Fruit fly (Drosophila melanogaster): Measurements from ENCODE around the gene CG6769.

Gene CG6769

DNA sequence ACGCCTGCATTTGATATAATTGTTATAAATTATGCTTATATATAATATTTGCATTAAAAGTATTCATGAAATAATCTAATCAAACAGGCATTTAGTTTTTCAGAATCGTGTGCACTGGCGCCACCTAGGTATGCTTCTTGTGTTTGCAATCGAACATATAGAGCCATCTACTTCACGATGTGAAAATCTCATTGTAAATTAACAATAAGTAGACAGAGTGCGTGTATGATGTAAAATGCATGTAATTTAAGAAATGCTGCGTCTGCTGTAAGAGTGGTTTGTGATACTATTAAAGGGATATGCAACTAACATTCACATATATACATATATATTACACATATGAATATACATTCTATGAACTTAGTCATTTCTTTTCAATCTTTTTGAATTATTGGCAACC is 40.5 kb upstream of the CG6769 start (continued):
- TF ChIP-seq grau (tag; optimal IDR thresholded peaks at IDR 0.05) (peak; percentile 43), CG6272 (GFP tag; IDR thresholded peaks at IDR 0.05) (no peak), amos (GFP tag; IDR thresholded peaks at IDR 0.05; ENCODE audit: partially characterized antibody) (peak; percentile 59), nmo (GFP tag; optimal IDR thresholded peaks at IDR 0.05) (peak; percentile 44), CG2199 (GFP tag; IDR thresholded peaks at IDR 0.05) (peak; percentile 85; the same call in 1 of the 3 replicates), Xbp1 (GFP tag; optimal IDR thresholded peaks at IDR 0.05) (peak; percentile 66), Chrac-16 (GFP tag; optimal IDR thresholded peaks at IDR 0.05) (peak; percentile 27), C15 (GFP tag; IDR thresholded peaks at IDR 0.05) (no peak), Rfx (GFP tag; IDR thresholded peaks at IDR 0.05) (peak; percentile 72), CG2712 (tag; optimal IDR thresholded peaks at IDR 0.05) (peak; percentile 33), CG17912 (GFP tag; optimal IDR thresholded peaks at IDR 0.05) (peak; percentile 21), Ets65A (GFP tag) (peak; percentile 95), bcd (GFP tag; optimal IDR thresholded peaks at IDR 0.05) (peak; percentile 14), CG11560 (tag; IDR thresholded peaks at IDR 0.05) (peak; percentile 48; the same call in 1 of the 3 replicates), ci (GFP tag; IDR thresholded peaks at IDR 0.05) (0 out of 3 replicates have a peak, but pooled peaks have one; percentile 40), CG12659 (GFP tag; optimal IDR thresholded peaks at IDR 0.05) (peak; percentile 19), CG2129 (GFP tag; IDR thresholded peaks at IDR 0.05; ENCODE audit: partially characterized antibody) (no peak), emc (GFP tag; optimal IDR thresholded peaks at IDR 0.05) (no peak), HLHmδ (GFP tag; optimal IDR thresholded peaks at IDR 0.05) (no peak), H2.0 (GFP tag; IDR thresholded peaks at IDR 0.05) (0 out of 2 replicates have a peak, but pooled peaks have one; percentile 21), Ets97D (GFP tag; optimal IDR thresholded peaks at IDR 0.05) (no peak), HmgZ (tag; optimal IDR thresholded peaks at IDR 0.05) (peak; percentile 76), prd (optimal IDR thresholded peaks at IDR 0.05) (no peak), prd (GFP tag; IDR thresholded peaks at IDR 0.05) (0 out of 3 replicates have a peak, but pooled peaks have one; percentile 26), CG12155 (GFP tag; optimal IDR thresholded peaks at IDR 0.05) (no peak), trem (tag; optimal IDR thresholded peaks at IDR 0.05) (peak; percentile 30), HmgD (GFP tag; optimal IDR thresholded peaks at IDR 0.05) (no peak), NFAT (GFP tag; IDR thresholded peaks at IDR 0.05) (peak; percentile 48), chinmo (GFP tag; IDR thresholded peaks at IDR 0.05; ENCODE audit: partially characterized antibody) (peak; percentile 90), bab2 (GFP tag; optimal IDR thresholded peaks at IDR 0.05) (peak; percentile 3), tup (GFP tag; optimal IDR thresholded peaks at IDR 0.05) (no peak), CG11247 (GFP tag; IDR thresholded peaks at IDR 0.05) (peak; percentile 60), CG8290 (GFP tag; optimal IDR thresholded peaks at IDR 0.05) (peak; percentile 2), CG8290 (tag; optimal IDR thresholded peaks at IDR 0.05) (peak in 1 of 2 experiments; percentile 79), CG31388 (GFP tag; optimal IDR thresholded peaks at IDR 0.05) (no peak), CG34422 (GFP tag; IDR thresholded peaks at IDR 0.05) (no peak), Dip2 (GFP tag; IDR thresholded peaks at IDR 0.05) (peak; percentile 98), Hmr (GFP tag; optimal IDR thresholded peaks at IDR 0.05) (peak; percentile 45), Med (GFP tag) (peak; percentile 85), dmrt11E (tag; optimal IDR thresholded peaks at IDR 0.05) (peak; percentile 0), Oaz (GFP tag; IDR thresholded peaks at IDR 0.05) (no peak), dpn (GFP tag; optimal IDR thresholded peaks at IDR 0.05) (peak in 1 of 2 experiments; percentile 56), Dp (GFP tag; optimal IDR thresholded peaks at IDR 0.05) (peak; percentile 7), CG1603 (tag; optimal IDR thresholded peaks at IDR 0.05) (peak; percentile 52), gsb (GFP tag; IDR thresholded peaks at IDR 0.05) (no peak), CG10267 (tag; optimal IDR thresholded peaks at IDR 0.05) (peak; percentile 25), CG12391 (tag; optimal IDR thresholded peaks at IDR 0.05) (peak; percentile 19), CG8478 (optimal IDR thresholded peaks at IDR 0.05) (peak; percentile 5), CG8089 (GFP tag; optimal IDR thresholded peaks at IDR 0.05) (peak; percentile 8), HHEX (GFP tag; optimal IDR thresholded peaks at IDR 0.05) (no peak), HLH4C (GFP tag; IDR thresholded peaks at IDR 0.05; ENCODE audit: partially characterized antibody) (no peak), Hsf (GFP tag; optimal IDR thresholded peaks at IDR 0.05) (peak; percentile 45)

Data from whole organism, embryonic.